Worm (Caenorhabditis elegans) whole organism, young adult: ENCODE data around the gene prx-10.

Experiments
- F52B5.7 ChIP-seq: sonication (generic microtip); optimal IDR thresholded peaks from 2 replicates; lab custom pipeline; 2016; ENCODE audit warnings: mild to moderate bottlenecking, missing genetic modification characterization, missing compliant biosample characterization
- F57A8.1 ChIP-seq: fragments of 200-800 bp; sonication (Bioruptor generic); optimal IDR thresholded peaks from 2 replicates; lab custom pipeline; 2018; ENCODE audit warnings: mild to moderate bottlenecking, missing genetic modification characterization, moderate library complexity, missing compliant biosample characterization
- K11D2.4 ChIP-seq: fragments of 200-800 bp; sonication (Bioruptor generic); IDR thresholded peaks from 2 replicates; pipeline ENCODE4 v1.3.6; 2022; ENCODE audit warnings: missing genetic modification reagents, missing genetic modification characterization, missing compliant biosample characterization
- ceh-79 ChIP-seq: sonication (generic microtip); optimal IDR thresholded peaks from 2 replicates; lab custom pipeline; 2017; ENCODE audit warnings: mild to moderate bottlenecking, missing genetic modification characterization, missing compliant biosample characterization
- dpff-1 ChIP-seq: sonication (generic microtip); optimal IDR thresholded peaks from 2 replicates; lab custom pipeline; 2017; ENCODE audit warnings: mild to moderate bottlenecking, missing genetic modification characterization, missing compliant biosample characterization
- hrde-1 ChIP-seq: sonication (generic microtip); optimal IDR thresholded peaks from 2 replicates; lab custom pipeline; 2016; ENCODE audit warnings: missing genetic modification characterization, mild to moderate bottlenecking, missing compliant biosample characterization, moderate library complexity, missing genotype, missing genetic modification reagents, borderline replicate concordance
- sea-2 ChIP-seq: fragments of 200-800 bp; sonication (Bioruptor generic); IDR thresholded peaks from 2 replicates; pipeline ENCODE4 v1.3.6; 2022; ENCODE audit warnings: missing genetic modification characterization, missing compliant biosample characterization
- snpc-4 ChIP-seq, 5 experiments: fragments of 150-350 bp in 1 of 5; sonication (generic microtip) in 4 of 5; optimal IDR thresholded peaks; 2 replicates each; lab custom pipeline; 2014 to 2018; ENCODE audit warnings: missing genetic modification characterization in 5 of 5, missing biosample characterization in 3 of 5, antibody characterized with exemption in 2 of 5, mild to moderate bottlenecking in 2 of 5, missing compliant biosample characterization in 2 of 5, missing genotype in 2 of 5, moderate library complexity in 2 of 5, missing genetic modification reagents in 1 of 5
- tlf-1 ChIP-seq: fragments of 200-800 bp; sonication (Bioruptor generic); optimal IDR thresholded peaks from 2 replicates; lab custom pipeline; 2018; ENCODE audit warnings: mild to moderate bottlenecking, missing genetic modification characterization, missing compliant biosample characterization

- TF ChIP-seq K11D2.4: no peak
- TF ChIP-seq ceh-79 (tag; lab: Kevin White, UChicago): no peak
- TF ChIP-seq sea-2 (GFP tag; lab: Robert Waterston, UW): no peak
- no peak for TF ChIP-seq F57A8.1 (GFP tag; lab: Kevin White, UChicago)
- no peak for TF ChIP-seq snpc-4 (GFP tag; optimal IDR thresholded peaks at IDR 0.05; lab: Kevin White, UChicago)
- peak in 1 of 4 experiments; percentile 17 for TF ChIP-seq snpc-4 (tag; optimal IDR thresholded peaks at IDR 0.05; lab: Kevin White, UChicago)
- no peak for TF ChIP-seq F52B5.7
- TF ChIP-seq dpff-1: no peak
- no peak for TF ChIP-seq hrde-1
- TF ChIP-seq tlf-1 (GFP tag; lab: Kevin White, UChicago): no peak
Measured at ce11 chrIII:5201267-5201666, 34.9 kb upstream of the prx-10 start.
